Fruit fly (Drosophila melanogaster) whole organism, embryonic: ENCODE measurements around the gene tex.

Experiments
- CG12659 ChIP-seq: fragments of 200-800 bp; sonication (Bioruptor generic); optimal IDR thresholded peaks from 3 replicates; lab custom pipeline; 2017; ENCODE audit warnings: mild to moderate bottlenecking, missing biosample characterization, missing genetic modification reagents, missing genetic modification characterization
- CG12769 ChIP-seq: fragments of 200-800 bp; sonication (Bioruptor generic); optimal IDR thresholded peaks from 2 replicates; lab custom pipeline; 2019; ENCODE audit warnings: missing biosample characterization, mild to moderate bottlenecking, missing genetic modification characterization, moderate library complexity
- CG13624 ChIP-seq: fragments of 200-800 bp; sonication (Bioruptor generic); optimal IDR thresholded peaks from 2 replicates; lab custom pipeline; 2016; ENCODE audit warnings: missing biosample characterization, missing genetic modification characterization
- CG13775 ChIP-seq: fragments of 200-800 bp; sonication (Bioruptor generic); optimal IDR thresholded peaks from 3 replicates; lab custom pipeline; 2017; ENCODE audit warnings: missing biosample characterization, mild to moderate bottlenecking, missing genetic modification characterization
- CG15011 ChIP-seq: fragments of 200-800 bp; sonication (Bioruptor generic); optimal IDR thresholded peaks from 3 replicates; lab custom pipeline; 2018; ENCODE audit warnings: missing biosample characterization, mild to moderate bottlenecking, missing genetic modification characterization
- CG15269 ChIP-seq: fragments of 200-800 bp; sonication (Bioruptor generic); optimal IDR thresholded peaks from 2 replicates; lab custom pipeline; 2018; ENCODE audit warnings: missing biosample characterization, mild to moderate bottlenecking, missing genetic modification characterization, moderate library complexity
- CG1603 ChIP-seq: fragments of 200-800 bp; sonication (Bioruptor generic); optimal IDR thresholded peaks from 2 replicates; lab custom pipeline; 2019; ENCODE audit warnings: missing biosample characterization, mild to moderate bottlenecking, missing genetic modification characterization, moderate library complexity
- CG18476 ChIP-seq: fragments of 200-800 bp; sonication (Bioruptor generic); optimal IDR thresholded peaks from 2 replicates; lab custom pipeline; 2016; ENCODE audit warnings: missing biosample characterization, mild to moderate bottlenecking, missing genetic modification characterization
- CG2116 ChIP-seq: fragments of 200-800 bp; sonication (Bioruptor generic); optimal IDR thresholded peaks from 3 replicates; lab custom pipeline; 2018; ENCODE audit warnings: missing biosample characterization, mild to moderate bottlenecking, missing genetic modification characterization
- CG2712 ChIP-seq: fragments of 200-800 bp; optimal IDR thresholded peaks from 3 replicates; lab custom pipeline; 2019; ENCODE audit warnings: missing biosample characterization, mild to moderate bottlenecking, missing genetic modification characterization, moderate library complexity
- CG6254 ChIP-seq: fragments of 200-800 bp; sonication (Bioruptor generic); optimal IDR thresholded peaks from 3 replicates; lab custom pipeline; 2017; ENCODE audit warnings: mild to moderate bottlenecking, missing biosample characterization, missing genetic modification reagents, missing genetic modification characterization
- CG6791 ChIP-seq: fragments of 200-800 bp; sonication (Bioruptor generic); IDR thresholded peaks from 3 replicates; pipeline ENCODE4 v1.3.6; 2022; ENCODE audit warnings: missing biosample characterization, missing genetic modification characterization; ENCODE audit not compliant: partially characterized antibody
- CG7745 ChIP-seq: fragments of 200-800 bp; sonication (Bioruptor generic); optimal IDR thresholded peaks from 2 replicates; lab custom pipeline; 2018; ENCODE audit warnings: missing biosample characterization, mild to moderate bottlenecking, missing genetic modification characterization, moderate library complexity
- Dad ChIP-seq: fragments of 200-800 bp; sonication (Bioruptor generic); optimal IDR thresholded peaks from 3 replicates; lab custom pipeline; 2016; ENCODE audit warnings: missing biosample characterization, missing genetic modification characterization
- E2f1 ChIP-seq: fragments of 200-800 bp; sonication (Bioruptor generic); IDR thresholded peaks from 2 replicates; pipeline ENCODE4 v1.3.6; 2022; ENCODE audit warnings: missing biosample characterization, missing genetic modification characterization
- Hmr ChIP-seq: fragments of 200-800 bp; sonication (Bioruptor generic); optimal IDR thresholded peaks from 3 replicates; lab custom pipeline; 2017; ENCODE audit warnings: mild to moderate bottlenecking, missing biosample characterization, missing genetic modification reagents, missing genetic modification characterization
- MBD-R2 ChIP-seq: fragments of 200-800 bp; sonication (Bioruptor generic); IDR thresholded peaks from 2 replicates; pipeline ENCODE4 v1.3.6; 2022; ENCODE audit warnings: missing biosample characterization, missing genetic modification characterization
- MESR4 ChIP-seq: fragments of 200-800 bp; sonication (Bioruptor generic); optimal IDR thresholded peaks from 2 replicates; lab custom pipeline; 2018; ENCODE audit warnings: missing biosample characterization, mild to moderate bottlenecking, missing genetic modification characterization, moderate library complexity
- NC2α ChIP-seq: fragments of 200-800 bp; sonication (Bioruptor generic); optimal IDR thresholded peaks from 2 replicates; lab custom pipeline; 2016; ENCODE audit warnings: missing biosample characterization, missing genetic modification characterization
- NC2β ChIP-seq: fragments of 200-800 bp; sonication (Bioruptor generic); optimal IDR thresholded peaks from 2 replicates; lab custom pipeline; 2016; ENCODE audit warnings: missing biosample characterization, missing genetic modification characterization
- Oli ChIP-seq: fragments of 200-800 bp; sonication (Bioruptor generic); optimal IDR thresholded peaks from 2 replicates; lab custom pipeline; 2018; ENCODE audit warnings: missing biosample characterization, mild to moderate bottlenecking, missing genetic modification characterization, moderate library complexity
- Sox102F ChIP-seq: fragments of 200-800 bp; sonication (Bioruptor generic); optimal IDR thresholded peaks from 2 replicates; lab custom pipeline; 2018; ENCODE audit warnings: missing biosample characterization, mild to moderate bottlenecking, missing genetic modification characterization, moderate library complexity
- ab ChIP-seq: fragments of 200-800 bp; sonication (Bioruptor generic); optimal IDR thresholded peaks from 2 replicates; lab custom pipeline; 2016; ENCODE audit warnings: missing biosample characterization, missing genetic modification characterization
- amos ChIP-seq: fragments of 200-800 bp; sonication (Bioruptor generic); IDR thresholded peaks from 2 replicates; pipeline ENCODE4 v1.3.6; 2022; ENCODE audit warnings: missing biosample characterization, missing genetic modification characterization; ENCODE audit not compliant: partially characterized antibody
- ato ChIP-seq: fragments of 200-800 bp; sonication (Bioruptor generic); IDR thresholded peaks from 2 replicates; pipeline ENCODE4 v1.3.6; 2022; ENCODE audit warnings: missing biosample characterization, missing genetic modification characterization; ENCODE audit not compliant: partially characterized antibody
- bbx ChIP-seq: fragments of 200-800 bp; sonication (Bioruptor generic); IDR thresholded peaks from 2 replicates; pipeline ENCODE4 v1.3.6; 2022; ENCODE audit warnings: missing biosample characterization, missing genetic modification characterization; ENCODE audit not compliant: partially characterized antibody
- da ChIP-seq: fragments of 200-800 bp; sonication (Bioruptor generic); optimal IDR thresholded peaks from 2 replicates; lab custom pipeline; 2016; ENCODE audit warnings: missing biosample characterization, missing genetic modification characterization
- danr ChIP-seq: fragments of 200-800 bp; sonication (Bioruptor generic); IDR thresholded peaks from 2 replicates; pipeline ENCODE4 v1.3.6; 2022; ENCODE audit warnings: missing biosample characterization, missing genetic modification characterization
- disco-r ChIP-seq: fragments of 200-800 bp; sonication (Bioruptor generic); optimal IDR thresholded peaks from 2 replicates; lab custom pipeline; 2016; ENCODE audit warnings: missing biosample characterization, missing genetic modification characterization
- hb ChIP-seq: fragments of 200-800 bp; sonication (Bioruptor generic); IDR thresholded peaks from 3 replicates; pipeline ENCODE4 v1.3.6; 2022; ENCODE audit warnings: missing biosample characterization, missing genetic modification characterization; ENCODE audit not compliant: partially characterized antibody
- ind ChIP-seq: fragments of 200-800 bp; sonication (Bioruptor generic); optimal IDR thresholded peaks from 3 replicates; lab custom pipeline; 2016; ENCODE audit warnings: missing biosample characterization, missing genetic modification characterization
- insv ChIP-seq, 2 experiments: fragments of 200-800 bp; sonication (Bioruptor generic); optimal IDR thresholded peaks; 3 replicates each; lab custom pipeline; 2016 to 2018; ENCODE audit warnings: missing biosample characterization in 2 of 2, missing genetic modification characterization in 2 of 2
- knrl ChIP-seq: fragments of 200-800 bp; sonication (Bioruptor generic); IDR thresholded peaks from 3 replicates; pipeline ENCODE4 v1.3.6; 2022; ENCODE audit warnings: missing biosample characterization, missing genetic modification characterization; ENCODE audit not compliant: partially characterized antibody
- lbe ChIP-seq: fragments of 200-800 bp; sonication (Bioruptor generic); optimal IDR thresholded peaks from 2 replicates; lab custom pipeline; 2016; ENCODE audit warnings: missing biosample characterization, mild to moderate bottlenecking, missing genetic modification characterization
- luna ChIP-seq: fragments of 200-800 bp; sonication (Bioruptor generic); optimal IDR thresholded peaks from 2 replicates; lab custom pipeline; 2016; ENCODE audit warnings: missing biosample characterization, missing genetic modification characterization
- nmo ChIP-seq: fragments of 200-800 bp; sonication (Bioruptor generic); optimal IDR thresholded peaks from 2 replicates; lab custom pipeline; 2018; ENCODE audit warnings: missing biosample characterization, mild to moderate bottlenecking, missing genetic modification characterization, moderate library complexity
- oc ChIP-seq: fragments of 200-800 bp; sonication (Bioruptor generic); optimal IDR thresholded peaks from 2 replicates; lab custom pipeline; 2018; ENCODE audit warnings: missing biosample characterization, mild to moderate bottlenecking, missing genetic modification characterization, moderate library complexity
- sd ChIP-seq: fragments of 200-800 bp; sonication (Bioruptor generic); optimal IDR thresholded peaks from 3 replicates; lab custom pipeline; 2018; ENCODE audit warnings: missing biosample characterization, mild to moderate bottlenecking, missing genetic modification characterization, moderate library complexity
- sens ChIP-seq: fragments of 200-800 bp; sonication (Bioruptor generic); peaks from one replicate; lab custom pipeline; 2016; ENCODE audit warnings: missing biosample characterization, missing genetic modification characterization
- shn ChIP-seq: fragments of 200-800 bp; sonication (Bioruptor generic); optimal IDR thresholded peaks from 3 replicates; lab custom pipeline; 2016; ENCODE audit warnings: missing biosample characterization, missing genetic modification characterization
- sug ChIP-seq: fragments of 200-800 bp; optimal IDR thresholded peaks from 2 replicates; lab custom pipeline; 2019; ENCODE audit warnings: missing biosample characterization, mild to moderate bottlenecking, missing genetic modification characterization, moderate library complexity
- zen2 ChIP-seq: fragments of 200-800 bp; sonication (Bioruptor generic); IDR thresholded peaks from 3 replicates; pipeline ENCODE4 v1.3.6; 2022; ENCODE audit warnings: missing biosample characterization, missing genetic modification characterization; ENCODE audit not compliant: partially characterized antibody

Gene tex

DNA sequence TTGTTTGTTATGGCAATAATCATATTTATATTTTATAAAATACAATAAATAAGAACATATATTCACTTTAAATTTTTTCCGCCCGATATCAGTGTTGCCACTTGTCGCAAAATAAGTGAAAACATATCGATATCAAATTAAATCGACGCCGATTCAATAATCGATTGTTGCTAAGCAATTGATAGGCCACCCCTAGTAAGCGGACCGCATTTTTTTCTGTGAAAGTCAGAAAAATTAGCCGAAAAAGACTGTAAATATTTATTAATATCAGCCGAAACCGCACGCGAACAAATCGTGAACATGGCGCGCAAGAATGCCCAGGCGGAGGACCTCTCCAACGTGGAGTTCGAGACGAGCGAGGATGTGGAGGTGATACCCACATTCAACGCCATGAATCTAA lies 4.6 kb upstream of the tex start, which contains the start of gene CG7483 (continued):
- TF ChIP-seq lbe (peak; percentile 34), sd (tag; lab: Kevin White, UChicago) (peak; percentile 56), MBD-R2 (GFP tag; lab: Robert Waterston, UW) (peak; percentile 62), CG2116 (GFP tag; lab: Kevin White, UChicago) (peak; percentile 70), knrl (GFP tag; lab: Robert Waterston, UW) (peak; percentile 78), nmo (GFP tag; lab: Kevin White, UChicago) (peak; percentile 22), CG13624 (GFP tag; lab: Kevin White, UChicago) (no peak), MESR4 (GFP tag; lab: Kevin White, UChicago) (peak; percentile 93), sug (tag; lab: Kevin White, UChicago) (peak; percentile 19), da (GFP tag; lab: Kevin White, UChicago) (no peak), luna (GFP tag; lab: Kevin White, UChicago) (no peak), Hmr (no peak), bbx (GFP tag; lab: Robert Waterston, UW) (peak; percentile 84), ind (no peak), Dad (no peak), NC2α (GFP tag; lab: Kevin White, UChicago) (no peak), zen2 (GFP tag; lab: Robert Waterston, UW) (peak; percentile 75; the same call in 2 of the 3 replicates), CG6254 (no peak), CG2712 (peak; percentile 22), CG7745 (tag; lab: Kevin White, UChicago) (no peak), ato (peak; percentile 90), Oli (tag; lab: Kevin White, UChicago) (no peak), E2f1 (GFP tag; lab: Robert Waterston, UW) (no peak), CG12659 (GFP tag; lab: Kevin White, UChicago) (peak; percentile 42), Sox102F (GFP tag; lab: Kevin White, UChicago) (no peak), CG12769 (tag; lab: Kevin White, UChicago) (no peak), CG13775 (GFP tag; lab: Kevin White, UChicago) (no peak), CG15269 (no peak), CG1603 (tag; lab: Kevin White, UChicago) (peak; percentile 13), insv (GFP tag; optimal IDR thresholded peaks at IDR 0.05; lab: Kevin White, UChicago) (peak in 1 of 2 experiments; percentile 30), CG6791 (GFP tag; lab: Robert Waterston, UW) (peak; percentile 90), oc (no peak), ab (GFP tag; lab: Kevin White, UChicago) (no peak), disco-r (no peak), CG18476 (GFP tag; lab: Kevin White, UChicago) (no peak), amos (GFP tag; lab: Robert Waterston, UW) (peak; percentile 86), hb (GFP tag; lab: Robert Waterston, UW) (peak; percentile 61; the same call in 1 of the 3 replicates), NC2β (GFP tag; lab: Kevin White, UChicago) (no peak), shn (GFP tag; lab: Kevin White, UChicago) (no peak), danr (GFP tag; lab: Robert Waterston, UW) (no peak)

DNA sequence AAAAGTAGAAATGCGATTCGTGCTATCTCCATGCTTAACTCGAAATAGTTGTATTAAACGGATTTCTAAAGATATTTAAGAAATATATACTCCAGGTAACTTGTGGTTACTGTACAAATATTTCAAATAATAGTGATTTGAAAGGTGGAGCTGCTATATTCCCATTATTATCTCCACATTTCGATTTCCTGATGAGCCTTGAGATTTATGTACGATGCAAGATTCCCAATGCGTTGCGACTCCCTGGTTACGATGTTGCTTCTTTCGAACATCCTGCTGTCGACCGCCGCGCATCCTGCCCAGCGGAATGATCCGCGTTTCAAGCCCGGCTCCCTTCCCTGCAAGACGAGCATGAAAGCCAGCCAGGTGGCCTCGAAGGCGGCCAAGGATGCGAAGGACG lies 3.6 kb upstream of the tex start, which contains the start of the genes CG11694 and CG11698:
Gene CG11694, minus strand, starts transcription at position 101 of the 400 bp plus-strand sequence.
Gene CG11698, plus strand, starts transcription at position 152 of the 400 bp plus-strand sequence.
- TF ChIP-seq sens (peak; percentile 52), CG15011 (GFP tag; lab: Kevin White, UChicago) (no peak)
